Fruit fly (Drosophila melanogaster): ENCODE measurements around the gene Arr2.

Arr2 gene

dm6 chr3L:8696487-8696954, 47.8 kb upstream of the Arr2 start (continued):
- TF ChIP-seq chm (GFP tag; IDR thresholded peaks at IDR 0.05), result peak; percentile 57
- TF ChIP-seq CG15479 (GFP tag; optimal IDR thresholded peaks at IDR 0.05), result no peak
- TF ChIP-seq CG8359 (GFP tag; optimal IDR thresholded peaks at IDR 0.05; ENCODE audit: borderline replicate concordance), result peak; percentile 56
- no peak for TF ChIP-seq CG3726 (GFP tag; IDR thresholded peaks at IDR 0.05)
- TF ChIP-seq Atf3 (GFP tag; optimal IDR thresholded peaks at IDR 0.05), result peak; percentile 38
- TF ChIP-seq dm (GFP tag; optimal IDR thresholded peaks at IDR 0.05), result peak; percentile 35
- peak; percentile 71 for TF ChIP-seq CG12659 (GFP tag; optimal IDR thresholded peaks at IDR 0.05)
- 0 out of 2 replicates have a peak, but pooled peaks have one; percentile 19 for TF ChIP-seq Lim3 (GFP tag; IDR thresholded peaks at IDR 0.05)
- peak; percentile 62 for TF ChIP-seq NfI (GFP tag; optimal IDR thresholded peaks at IDR 0.05)
- TF ChIP-seq zfh1 (GFP tag; IDR thresholded peaks at IDR 0.05), result peak; percentile 62; the same call in 2 of the 3 replicates
- TF ChIP-seq sug (tag; optimal IDR thresholded peaks at IDR 0.05), result peak; percentile 98
- TF ChIP-seq wdn (GFP tag; IDR thresholded peaks at IDR 0.05), result peak; percentile 49; the same call in 1 of the 2 replicates
- peak; percentile 8 for TF ChIP-seq CHES-1-like (GFP tag; optimal IDR thresholded peaks at IDR 0.05)
- peak; percentile 62 for TF ChIP-seq CG13123 (GFP tag; optimal IDR thresholded peaks at IDR 0.05)
- TF ChIP-seq bcd (GFP tag; optimal IDR thresholded peaks at IDR 0.05), result peak; percentile 69
- peak; percentile 56; the same call in 2 of the 3 replicates for TF ChIP-seq Dbx (GFP tag; IDR thresholded peaks at IDR 0.05)
- no peak for TF ChIP-seq Ptx1 (GFP tag; IDR thresholded peaks at IDR 0.05)
- TF ChIP-seq pita (GFP tag; optimal IDR thresholded peaks at IDR 0.05), result no peak
- TF ChIP-seq CG1024 (GFP tag; IDR thresholded peaks at IDR 0.05), result 0 out of 2 replicates have a peak, but pooled peaks have one; percentile 38
- TF ChIP-seq kni (GFP tag; optimal IDR thresholded peaks at IDR 0.05), result peak; percentile 71
- TF ChIP-seq Eip74EF (GFP tag; optimal IDR thresholded peaks at IDR 0.05), result peak in 1 of 2 experiments; percentile 57
- TF ChIP-seq en (GFP tag; optimal IDR thresholded peaks at IDR 0.05), result no peak
- peak; percentile 69 for TF ChIP-seq gem (tag; optimal IDR thresholded peaks at IDR 0.05)
- peak; percentile 63 for TF ChIP-seq Fer3 (tag; optimal IDR thresholded peaks at IDR 0.05)
- peak; percentile 55 for TF ChIP-seq Sox102F (GFP tag; optimal IDR thresholded peaks at IDR 0.05)
- TF ChIP-seq Vsx1 (GFP tag; optimal IDR thresholded peaks at IDR 0.05), result peak; percentile 89
- TF ChIP-seq Dad (GFP tag; optimal IDR thresholded peaks at IDR 0.05), result peak; percentile 10
- no peak for TF ChIP-seq Poxn (GFP tag; IDR thresholded peaks at IDR 0.05)
- TF ChIP-seq CG16815 (GFP tag; optimal IDR thresholded peaks at IDR 0.05), result no peak
- TF ChIP-seq ken (GFP tag; IDR thresholded peaks at IDR 0.05), result peak; percentile 68; the same call in 2 of the 3 replicates
- no peak for TF ChIP-seq CG3163 (GFP tag; optimal IDR thresholded peaks at IDR 0.05)
- peak; percentile 90 for TF ChIP-seq ftz-f1 (GFP tag; optimal IDR thresholded peaks at IDR 0.05)
- no peak for TF ChIP-seq CG30403 (GFP tag; optimal IDR thresholded peaks at IDR 0.05)
- no peak for TF ChIP-seq luna (GFP tag; optimal IDR thresholded peaks at IDR 0.05)
- TF ChIP-seq Hey (tag; optimal IDR thresholded peaks at IDR 0.05), result peak; percentile 99
- TF ChIP-seq CG31441 (GFP tag; IDR thresholded peaks at IDR 0.05), result peak; percentile 45; the same call in 1 of the 2 replicates
- TF ChIP-seq CG42726 (GFP tag; IDR thresholded peaks at IDR 0.05; ENCODE audit: partially characterized antibody), result 0 out of 2 replicates have a peak, but pooled peaks have one; percentile 43
- TF ChIP-seq TFAM (GFP tag; optimal IDR thresholded peaks at IDR 0.05), result no peak
- no peak for TF ChIP-seq CG32772 (GFP tag; IDR thresholded peaks at IDR 0.05)
- peak; percentile 47; the same call in 1 of the 2 replicates for TF ChIP-seq NFAT (GFP tag; IDR thresholded peaks at IDR 0.05)
- TF ChIP-seq CG10543 (GFP tag; optimal IDR thresholded peaks at IDR 0.05), result peak; percentile 97
- TF ChIP-seq CG4424 (GFP tag; optimal IDR thresholded peaks at IDR 0.05), result peak; percentile 46
- TF ChIP-seq kay (GFP tag; optimal IDR thresholded peaks at IDR 0.05), result peak; percentile 51
- TF ChIP-seq CG12391 (tag; optimal IDR thresholded peaks at IDR 0.05), result peak; percentile 44
- TF ChIP-seq vvl (GFP tag; IDR thresholded peaks at IDR 0.05), result peak; percentile 59; the same call in 1 of the 2 replicates
- TF ChIP-seq al (GFP tag; IDR thresholded peaks at IDR 0.05), result peak; percentile 13; the same call in 1 of the 2 replicates
- no peak for TF ChIP-seq CG4617 (GFP tag; optimal IDR thresholded peaks at IDR 0.05; ENCODE audit: borderline replicate concordance)
- TF ChIP-seq ac (GFP tag; optimal IDR thresholded peaks at IDR 0.05), result no peak
- no peak for TF ChIP-seq tx (GFP tag; optimal IDR thresholded peaks at IDR 0.05)
- TF ChIP-seq CG11696 (GFP tag; IDR thresholded peaks at IDR 0.05), result peak; percentile 35; the same call in 1 of the 2 replicates

All from whole organism, embryonic.